Fruit fly (Drosophila melanogaster) whole organism, embryonic: ENCODE measurements around the gene M6.

Experiments
- BEAF-32 ChIP-seq: fragments of 200-800 bp; sonication (Bioruptor generic); optimal IDR thresholded peaks from 3 replicates; lab custom pipeline; 2017; ENCODE audit warnings: missing biosample characterization, missing genetic modification characterization, mild to moderate bottlenecking, moderate library complexity, missing genetic modification reagents
- CG10431 ChIP-seq: fragments of 200-800 bp; sonication (Bioruptor generic); optimal IDR thresholded peaks from 3 replicates; lab custom pipeline; 2018; ENCODE audit warnings: missing biosample characterization, mild to moderate bottlenecking, missing genetic modification characterization
- CG10654 ChIP-seq: fragments of 200-800 bp; sonication (Bioruptor generic); optimal IDR thresholded peaks from 2 replicates; lab custom pipeline; 2016; ENCODE audit warnings: missing biosample characterization, missing genetic modification characterization
- CG11560 ChIP-seq: fragments of 200-800 bp; sonication (Bioruptor generic); IDR thresholded peaks from 3 replicates; pipeline ENCODE4 v1.3.6; 2022; ENCODE audit warnings: missing biosample characterization, missing genetic modification characterization
- CG12071 ChIP-seq: fragments of 200-800 bp; sonication (Bioruptor generic); optimal IDR thresholded peaks from 3 replicates; lab custom pipeline; 2018; ENCODE audit warnings: missing biosample characterization, mild to moderate bottlenecking, missing genetic modification characterization
- CG12299 ChIP-seq: fragments of 200-800 bp; sonication (Bioruptor generic); optimal IDR thresholded peaks from 2 replicates; lab custom pipeline; 2018; ENCODE audit warnings: missing biosample characterization, mild to moderate bottlenecking, missing genetic modification characterization
- CG14860 ChIP-seq: fragments of 200-800 bp; sonication (Bioruptor generic); IDR thresholded peaks from 3 replicates; pipeline ENCODE4 v1.3.6; 2022; ENCODE audit warnings: missing biosample characterization, missing genetic modification characterization; ENCODE audit not compliant: partially characterized antibody
- CG15269 ChIP-seq: fragments of 200-800 bp; sonication (Bioruptor generic); optimal IDR thresholded peaks from 2 replicates; lab custom pipeline; 2018; ENCODE audit warnings: missing biosample characterization, mild to moderate bottlenecking, missing genetic modification characterization, moderate library complexity
- CG1602 ChIP-seq: fragments of 200-800 bp; sonication (Bioruptor generic); optimal IDR thresholded peaks from 3 replicates; lab custom pipeline; 2016; ENCODE audit warnings: missing biosample characterization, missing genetic modification characterization
- CG16813 ChIP-seq: fragments of 200-800 bp; sonication (Bioruptor generic); IDR thresholded peaks from 3 replicates; pipeline ENCODE4 v1.3.6; 2022; ENCODE audit warnings: missing biosample characterization, missing genetic modification characterization; ENCODE audit not compliant: partially characterized antibody
- CG17361 ChIP-seq: fragments of 200-800 bp; sonication (Bioruptor generic); IDR thresholded peaks from 3 replicates; pipeline ENCODE4 v1.3.6; 2022; ENCODE audit warnings: missing biosample characterization, missing genetic modification characterization
- CG1792 ChIP-seq: fragments of 200-800 bp; sonication (Bioruptor generic); optimal IDR thresholded peaks from 2 replicates; lab custom pipeline; 2016; ENCODE audit warnings: missing biosample characterization, missing genetic modification characterization
- CG2129 ChIP-seq: fragments of 200-800 bp; sonication (Bioruptor generic); IDR thresholded peaks from 2 replicates; pipeline ENCODE4 v1.3.6; 2022; ENCODE audit warnings: missing biosample characterization, missing genetic modification characterization; ENCODE audit not compliant: partially characterized antibody
- CG31365 ChIP-seq: fragments of 200-800 bp; sonication (Bioruptor generic); optimal IDR thresholded peaks from 2 replicates; lab custom pipeline; 2018; ENCODE audit warnings: missing biosample characterization, mild to moderate bottlenecking, missing genetic modification characterization
- CG33557 ChIP-seq: fragments of 200-800 bp; sonication (Bioruptor generic); optimal IDR thresholded peaks from 2 replicates; lab custom pipeline; 2019; ENCODE audit warnings: missing biosample characterization, mild to moderate bottlenecking, missing genetic modification characterization, moderate library complexity
- CG34224 ChIP-seq: fragments of 200-800 bp; sonication (Bioruptor generic); IDR thresholded peaks from 3 replicates; pipeline ENCODE4 v1.3.6; 2022; ENCODE audit warnings: missing biosample characterization, missing genetic modification characterization; ENCODE audit not compliant: partially characterized antibody
- CG4404 ChIP-seq: fragments of 200-800 bp; sonication (Bioruptor generic); IDR thresholded peaks from 2 replicates; pipeline ENCODE4 v1.3.6; 2022; ENCODE audit warnings: missing biosample characterization, missing genetic modification characterization
- CG6813 ChIP-seq: fragments of 200-800 bp; sonication (Bioruptor generic); optimal IDR thresholded peaks from 2 replicates; lab custom pipeline; 2017; ENCODE audit warnings: missing biosample characterization, missing genetic modification characterization, mild to moderate bottlenecking, moderate library complexity, missing genetic modification reagents
- CG9437 ChIP-seq: fragments of 200-800 bp; sonication (Bioruptor generic); optimal IDR thresholded peaks from 2 replicates; lab custom pipeline; 2018; ENCODE audit warnings: missing biosample characterization, mild to moderate bottlenecking, missing genetic modification characterization
- CHES-1-like ChIP-seq: fragments of 200-800 bp; sonication (Bioruptor generic); optimal IDR thresholded peaks from 2 replicates; lab custom pipeline; 2016; ENCODE audit warnings: missing biosample characterization, missing genetic modification characterization
- CoRest ChIP-seq: fragments of 200-800 bp; sonication (Bioruptor generic); optimal IDR thresholded peaks from 3 replicates; lab custom pipeline; 2018; ENCODE audit warnings: missing biosample characterization, mild to moderate bottlenecking, missing genetic modification characterization, moderate library complexity
- D19B ChIP-seq: fragments of 200-800 bp; sonication (Bioruptor generic); optimal IDR thresholded peaks from 2 replicates; lab custom pipeline; 2017; ENCODE audit warnings: missing biosample characterization, mild to moderate bottlenecking, missing genetic modification characterization
- Dip2 ChIP-seq: fragments of 200-800 bp; sonication (Bioruptor generic); IDR thresholded peaks from 2 replicates; pipeline ENCODE4 v1.3.6; 2022; ENCODE audit warnings: missing biosample characterization, missing genetic modification characterization
- Dref ChIP-seq: fragments of 200-800 bp; sonication (Bioruptor generic); IDR thresholded peaks from 2 replicates; pipeline ENCODE4 v1.3.6; 2022; ENCODE audit warnings: missing biosample characterization, missing genetic modification characterization
- Drgx ChIP-seq: fragments of 200-800 bp; sonication (Bioruptor generic); IDR thresholded peaks from 2 replicates; pipeline ENCODE4 v1.3.6; 2022; ENCODE audit warnings: missing biosample characterization, missing genetic modification characterization
- Gsc ChIP-seq: fragments of 200-800 bp; sonication (Bioruptor generic); IDR thresholded peaks from 2 replicates; pipeline ENCODE4 v1.3.6; 2022; ENCODE audit warnings: missing biosample characterization, missing genetic modification characterization
- Lhr ChIP-seq: fragments of 200-800 bp; sonication (Bioruptor generic); optimal IDR thresholded peaks from 3 replicates; lab custom pipeline; 2017; ENCODE audit warnings: mild to moderate bottlenecking, missing biosample characterization, missing genetic modification reagents, missing genetic modification characterization
- Max ChIP-seq: fragments of 200-800 bp; sonication (Bioruptor generic); optimal IDR thresholded peaks from 2 replicates; lab custom pipeline; 2016; ENCODE audit warnings: missing biosample characterization, mild to moderate bottlenecking, missing genetic modification characterization
- Meics ChIP-seq: fragments of 200-800 bp; sonication (Bioruptor generic); optimal IDR thresholded peaks from 2 replicates; lab custom pipeline; 2017; ENCODE audit warnings: missing biosample characterization, mild to moderate bottlenecking, missing genetic modification characterization
- Mrtf ChIP-seq: fragments of 200-800 bp; sonication (Bioruptor generic); IDR thresholded peaks from 3 replicates; pipeline ENCODE4 v1.3.6; 2022; ENCODE audit warnings: missing biosample characterization, missing genetic modification characterization
- Myb ChIP-seq: fragments of 200-800 bp; sonication (Bioruptor generic); optimal IDR thresholded peaks from 2 replicates; lab custom pipeline; 2016; ENCODE audit warnings: missing biosample characterization, missing genetic modification characterization
- Nf-YB ChIP-seq: fragments of 200-800 bp; sonication (Bioruptor generic); optimal IDR thresholded peaks from 3 replicates; lab custom pipeline; 2019; ENCODE audit warnings: missing biosample characterization, mild to moderate bottlenecking, missing genetic modification characterization, moderate library complexity
- ara ChIP-seq: fragments of 200-800 bp; sonication (Bioruptor generic); IDR thresholded peaks from 2 replicates; pipeline ENCODE4 v1.3.6; 2022; ENCODE audit warnings: missing biosample characterization, missing genetic modification characterization
- bbx ChIP-seq: fragments of 200-800 bp; sonication (Bioruptor generic); IDR thresholded peaks from 2 replicates; pipeline ENCODE4 v1.3.6; 2022; ENCODE audit warnings: missing biosample characterization, missing genetic modification characterization; ENCODE audit not compliant: partially characterized antibody
- caup ChIP-seq: fragments of 200-800 bp; sonication (Bioruptor generic); optimal IDR thresholded peaks from 3 replicates; lab custom pipeline; 2017; ENCODE audit warnings: missing biosample characterization, mild to moderate bottlenecking, missing genetic modification characterization, moderate library complexity; ENCODE audit not compliant: severe bottlenecking
- crp ChIP-seq, 2 experiments: fragments of 200-800 bp; sonication (Bioruptor generic); optimal IDR thresholded peaks; 2 replicates in 1 of 2; 3 replicates in 1 of 2; lab custom pipeline; 2017; ENCODE audit warnings: missing biosample characterization in 2 of 2, missing genetic modification characterization in 2 of 2, mild to moderate bottlenecking in 1 of 2, moderate library complexity in 1 of 2
- da ChIP-seq: fragments of 200-800 bp; sonication (Bioruptor generic); optimal IDR thresholded peaks from 2 replicates; lab custom pipeline; 2016; ENCODE audit warnings: missing biosample characterization, missing genetic modification characterization
- disco-r ChIP-seq: fragments of 200-800 bp; sonication (Bioruptor generic); optimal IDR thresholded peaks from 2 replicates; lab custom pipeline; 2016; ENCODE audit warnings: missing biosample characterization, missing genetic modification characterization
- grau ChIP-seq: fragments of 200-800 bp; optimal IDR thresholded peaks from 3 replicates; lab custom pipeline; 2019; ENCODE audit warnings: missing biosample characterization, mild to moderate bottlenecking, missing genetic modification characterization, moderate library complexity
- hbn ChIP-seq: fragments of 200-800 bp; sonication (Bioruptor generic); IDR thresholded peaks from 2 replicates; pipeline ENCODE4 v1.3.6; 2022; ENCODE audit warnings: missing biosample characterization, missing genetic modification characterization; ENCODE audit not compliant: partially characterized antibody
- ind ChIP-seq: fragments of 200-800 bp; sonication (Bioruptor generic); optimal IDR thresholded peaks from 3 replicates; lab custom pipeline; 2016; ENCODE audit warnings: missing biosample characterization, missing genetic modification characterization
- lab ChIP-seq: fragments of 200-800 bp; sonication (Bioruptor generic); optimal IDR thresholded peaks from 3 replicates; lab custom pipeline; 2017; ENCODE audit warnings: missing biosample characterization, missing genetic modification characterization, mild to moderate bottlenecking, moderate library complexity, missing genetic modification reagents
- lola ChIP-seq, 3 experiments: fragments of >200 bp in 2 of 3; fragments of 200-800 bp in 1 of 3; sonication (Bioruptor generic) in 1 of 3; optimal IDR thresholded peaks; 2 replicates each; lab custom pipeline; 2017 to 2019; ENCODE audit warnings: missing biosample characterization in 3 of 3, missing genetic modification characterization in 3 of 3, mild to moderate bottlenecking in 1 of 3, moderate library complexity in 1 of 3
- pfk ChIP-seq: fragments of 200-800 bp; sonication (Bioruptor generic); optimal IDR thresholded peaks from 2 replicates; lab custom pipeline; 2018; ENCODE audit warnings: missing biosample characterization, mild to moderate bottlenecking, missing genetic modification characterization, moderate library complexity
- twi ChIP-seq: fragments of 200-800 bp; optimal IDR thresholded peaks from 2 replicates; lab custom pipeline; 2019; ENCODE audit warnings: missing biosample characterization, mild to moderate bottlenecking, missing genetic modification characterization, moderate library complexity
- zen2 ChIP-seq: fragments of 200-800 bp; sonication (Bioruptor generic); IDR thresholded peaks from 3 replicates; pipeline ENCODE4 v1.3.6; 2022; ENCODE audit warnings: missing biosample characterization, missing genetic modification characterization; ENCODE audit not compliant: partially characterized antibody

M6 gene

DNA sequence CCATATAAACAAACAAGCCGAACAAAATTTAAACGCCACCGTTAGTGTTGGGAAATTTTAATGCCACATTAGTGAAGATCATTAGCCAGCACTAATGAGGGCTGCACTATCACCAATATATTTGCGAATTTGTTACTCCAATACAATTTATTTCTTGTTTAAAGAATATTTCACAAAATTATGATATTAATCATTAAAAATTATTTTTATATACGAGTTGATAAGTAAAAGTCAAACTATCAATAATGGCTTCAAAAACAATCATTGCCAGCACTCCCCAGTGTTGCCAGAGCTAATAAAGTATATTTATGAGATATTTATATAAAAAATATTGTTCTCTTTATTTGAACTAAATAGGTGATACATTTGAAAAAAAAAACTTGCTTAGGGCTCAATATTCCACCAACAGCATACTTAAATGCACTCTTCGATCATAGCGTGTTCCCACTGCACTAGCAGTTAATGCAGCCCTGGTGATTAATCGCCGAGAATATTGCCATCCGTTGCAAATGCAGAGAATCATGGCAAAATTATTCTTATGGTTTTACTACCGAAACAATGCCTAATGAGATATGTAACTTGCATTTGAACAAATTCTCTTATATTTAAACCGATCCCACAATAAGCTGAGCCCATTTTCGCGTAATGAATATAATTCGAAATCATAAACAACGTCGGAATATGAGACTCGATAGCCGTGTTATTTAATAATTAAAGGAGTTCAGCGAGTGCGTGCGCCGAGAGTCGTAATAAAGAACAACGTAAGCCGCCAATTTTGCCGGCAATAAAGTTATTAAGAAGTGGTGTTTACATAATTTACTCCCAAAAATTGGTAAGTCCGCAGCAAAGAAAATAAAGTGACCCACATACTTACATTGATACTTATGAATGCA is 8.4 kb downstream of the M6 start, which contains the start of the genes SAK and Cdk12 (continued):
- TF ChIP-seq disco-r = peak; percentile 29
- TF ChIP-seq CG15269 = peak; percentile 88
- peak; percentile 22 for TF ChIP-seq CG31365 (tag; lab: Kevin White, UChicago)
- no peak; the same call in 1 of the 2 replicates for TF ChIP-seq Dip2
- TF ChIP-seq CG10431 (GFP tag; lab: Kevin White, UChicago) = peak; percentile 38
- peak in 1 of 3 experiments; percentile 85 for TF ChIP-seq lola (GFP tag; optimal IDR thresholded peaks at IDR 0.05; lab: Kevin White, UChicago)
- peak; percentile 55; the same call in 2 of the 3 replicates for TF ChIP-seq CG16813 (GFP tag; lab: Robert Waterston, UW)
- TF ChIP-seq CHES-1-like (GFP tag; lab: Kevin White, UChicago) = peak; percentile 28
- TF ChIP-seq bbx (GFP tag; lab: Robert Waterston, UW) = no peak
- TF ChIP-seq BEAF-32 (GFP tag; lab: Kevin White, UChicago) = peak; percentile 63
- TF ChIP-seq CG12071 (GFP tag; lab: Kevin White, UChicago) = no peak
- peak; percentile 69 for TF ChIP-seq Nf-YB
- TF ChIP-seq CG14860 = 0 out of 3 replicates have a peak, but pooled peaks have one; percentile 38
- peak in 1 of 2 experiments; percentile 33 for TF ChIP-seq crp (GFP tag; optimal IDR thresholded peaks at IDR 0.05; lab: Kevin White, UChicago)
- TF ChIP-seq CG11560 (tag; lab: Robert Waterston, UW) = peak; percentile 61; the same call in 2 of the 3 replicates
- peak; percentile 55 for TF ChIP-seq Drgx (GFP tag; lab: Robert Waterston, UW)
- TF ChIP-seq Gsc = no peak; the same call in 1 of the 2 replicates
- TF ChIP-seq lab (GFP tag; lab: Kevin White, UChicago) = peak; percentile 89
- TF ChIP-seq Max (GFP tag; lab: Kevin White, UChicago) = peak; percentile 82
- peak; percentile 65 for TF ChIP-seq Lhr (GFP tag; lab: Kevin White, UChicago)
- TF ChIP-seq pfk = peak; percentile 24
- TF ChIP-seq CG33557 (GFP tag; lab: Kevin White, UChicago) = peak; percentile 85
- TF ChIP-seq CG4404 (GFP tag; lab: Robert Waterston, UW) = peak; percentile 75
- no peak for TF ChIP-seq da (GFP tag; lab: Kevin White, UChicago)
- TF ChIP-seq CG10654 = peak; percentile 64
- peak; percentile 92 for TF ChIP-seq grau (tag; lab: Kevin White, UChicago)
- TF ChIP-seq D19B (GFP tag; lab: Kevin White, UChicago) = peak; percentile 74
- no peak for TF ChIP-seq hbn (GFP tag; lab: Robert Waterston, UW)
- TF ChIP-seq CG2129 (GFP tag; lab: Robert Waterston, UW) = no peak
- TF ChIP-seq CG1792 (GFP tag; lab: Kevin White, UChicago) = peak; percentile 10
- peak; percentile 82 for TF ChIP-seq CG9437 (GFP tag; lab: Kevin White, UChicago)
- peak; percentile 88 for TF ChIP-seq CG1602
- TF ChIP-seq CG12299 = peak; percentile 77
- no peak; the same call in 2 of the 3 replicates for TF ChIP-seq zen2
- peak; percentile 85 for TF ChIP-seq Meics (GFP tag; lab: Kevin White, UChicago)
- peak; percentile 54 for TF ChIP-seq Myb
- peak; percentile 74 for TF ChIP-seq ara (GFP tag; lab: Robert Waterston, UW)
- peak; percentile 88 for TF ChIP-seq caup (GFP tag; lab: Kevin White, UChicago)
- TF ChIP-seq CG34224 (GFP tag; lab: Robert Waterston, UW) = peak; percentile 37; the same call in 1 of the 3 replicates
- TF ChIP-seq CG6813 (GFP tag; lab: Kevin White, UChicago) = peak; percentile 42
- TF ChIP-seq Dref (GFP tag; lab: Robert Waterston, UW) = peak; percentile 50
- TF ChIP-seq CoRest (tag; lab: Kevin White, UChicago) = peak; percentile 91
- peak; percentile 71 for TF ChIP-seq twi (tag; lab: Kevin White, UChicago)
- TF ChIP-seq Mrtf (GFP tag; lab: Robert Waterston, UW) = peak; percentile 81
- TF ChIP-seq ind (GFP tag; lab: Kevin White, UChicago) = peak; percentile 86
- peak; percentile 95 for TF ChIP-seq CG17361 (GFP tag; lab: Robert Waterston, UW)
